Worm (Caenorhabditis elegans): ENCODE measurements around the gene F59A6.2.

- TF ChIP-seq klf-2 (GFP tag; conservative IDR thresholded peaks at IDR 0.05) (no peak), cog-1 (tag; optimal IDR thresholded peaks at IDR 0.05) (no peak), med-1 (GFP tag; optimal IDR thresholded peaks at IDR 0.05; ENCODE audit: insufficient read depth) (no peak), T22C8.4 (GFP tag; IDR thresholded peaks at IDR 0.05) (no peak), tab-1 (GFP tag; IDR thresholded peaks at IDR 0.05) (no peak), ref-1 (GFP tag; conservative IDR thresholded peaks at IDR 0.05) (no peak), flt-1 (GFP tag; IDR thresholded peaks at IDR 0.05) (no peak), ztf-23 (GFP tag; IDR thresholded peaks at IDR 0.05) (no peak)
Measured at ce11 chrII:5011978-5012377, 2.5 kb upstream of the F59A6.2 start, which contains the start of gene F59A6.12.
